Worm (Caenorhabditis elegans) whole organism, L4/young adult: Measurements from ENCODE around the gene C37C3.11.

Experiments used
- dao-5 ChIP-seq: sonication (generic microtip); optimal IDR thresholded peaks from 2 replicates; lab custom pipeline; 2016; ENCODE audit warnings: missing genotype, missing genetic modification characterization, moderate library complexity, missing compliant biosample characterization
- him-1 ChIP-seq: sonication (generic microtip); optimal IDR thresholded peaks from 2 replicates; lab custom pipeline; 2016; ENCODE audit warnings: missing genotype, missing genetic modification reagents, missing genetic modification characterization, missing compliant biosample characterization

DNA sequence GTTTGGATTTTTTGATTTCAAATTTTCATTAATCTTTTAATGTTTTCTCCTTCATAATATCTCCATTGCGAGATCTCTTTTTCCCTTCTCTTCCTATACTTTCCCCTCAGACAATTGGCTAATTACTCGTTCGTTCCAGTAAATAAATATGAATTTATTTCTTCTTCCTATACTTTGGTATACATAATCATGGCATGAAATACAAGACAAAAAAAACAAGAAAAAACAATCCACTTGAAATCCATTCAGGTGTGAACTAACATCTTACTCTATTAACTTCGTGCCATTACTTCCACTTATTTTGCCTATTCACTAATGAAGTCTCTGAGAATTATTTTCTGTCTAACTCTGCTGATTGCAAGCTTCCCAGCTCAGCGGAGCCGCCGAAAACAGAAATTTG is 22.3 kb downstream of the C37C3.11 start, which contains the start of gene grd-8:
- TF ChIP-seq dao-5 (tag; lab: Kevin White, UChicago), result no peak
- no peak for TF ChIP-seq him-1 (tag; lab: Kevin White, UChicago)
